Worm (Caenorhabditis elegans) whole organism, L1 larva: ENCODE measurements around the gene C27F2.7.

Experiments
- C04F5.9 ChIP-seq: sonication (generic microtip); optimal IDR thresholded peaks from 2 replicates; lab custom pipeline; 2016; ENCODE audit warnings: missing genetic modification characterization, missing compliant biosample characterization
- C34B4.2 ChIP-seq: sonication (generic microtip); optimal IDR thresholded peaks from 2 replicates; lab custom pipeline; 2017; ENCODE audit warnings: mild to moderate bottlenecking, missing genetic modification characterization, missing compliant biosample characterization
- Y116A8C.19 ChIP-seq: sonication (generic microtip); optimal IDR thresholded peaks from 2 replicates; lab custom pipeline; 2016; ENCODE audit warnings: missing compliant biosample characterization, missing genetic modification characterization, borderline replicate concordance
- aly-2 ChIP-seq: fragments of 150-350 bp; optimal IDR thresholded peaks from 2 replicates; lab custom pipeline; 2014; ENCODE audit warnings: missing biosample characterization, missing genetic modification characterization
- ama-1 ChIP-seq: fragments of 150-350 bp; optimal IDR thresholded peaks from 2 replicates; lab custom pipeline; 2014
- blmp-1 ChIP-seq: fragments of 150-350 bp; optimal IDR thresholded peaks from 2 replicates; lab custom pipeline; 2014; ENCODE audit warnings: missing biosample characterization, missing genetic modification characterization
- ceh-8 ChIP-seq: fragments of 200-800 bp; sonication (Bioruptor generic); optimal IDR thresholded peaks from 2 replicates; lab custom pipeline; 2018; ENCODE audit warnings: mild to moderate bottlenecking, missing genetic modification characterization, moderate library complexity, missing compliant biosample characterization
- dsc-1 ChIP-seq: sonication (generic microtip); optimal IDR thresholded peaks from 2 replicates; lab custom pipeline; 2016; ENCODE audit warnings: mild to moderate bottlenecking, missing genetic modification characterization, missing compliant biosample characterization
- efl-1 ChIP-seq, 4 experiments: fragments of 150-350 bp; optimal IDR thresholded peaks in 3 of 4; peaks in 1 of 4; 1 replicate in 1 of 4; 2 replicates in 3 of 4; lab custom pipeline; 2014; ENCODE audit warnings: missing biosample characterization in 2 of 4, missing genetic modification characterization in 2 of 4, missing genetic modification reagents in 2 of 4
- efl-3 ChIP-seq: fragments of 200-800 bp; sonication (Bioruptor generic); optimal IDR thresholded peaks from 2 replicates; lab custom pipeline; 2018; ENCODE audit warnings: mild to moderate bottlenecking, missing genetic modification characterization, missing compliant biosample characterization
- egl-27 ChIP-seq, 2 experiments: fragments of 150-350 bp in 1 of 2; sonication (generic microtip); optimal IDR thresholded peaks; 3 replicates each; lab custom pipeline; 2017 to 2018; ENCODE audit warnings: missing biosample characterization in 2 of 2, missing genetic modification characterization in 2 of 2, missing genetic modification reagents in 2 of 2
- elt-2 ChIP-seq: sonication (generic microtip); optimal IDR thresholded peaks from 2 replicates; lab custom pipeline; 2016; ENCODE audit warnings: missing genetic modification characterization, mild to moderate bottlenecking, inconsistent platforms, missing compliant biosample characterization, missing genetic modification reagents
- elt-3 ChIP-seq, 6 experiments: fragments of 150-350 bp in 1 of 6; sonication (generic microtip); optimal IDR thresholded peaks; 2 replicates each; lab custom pipeline; 2017 to 2018; ENCODE audit warnings: missing biosample characterization in 6 of 6, missing genetic modification characterization in 6 of 6, inconsistent platforms in 1 of 6
- ets-5 ChIP-seq: fragments of 200-800 bp; sonication (Bioruptor generic); IDR thresholded peaks from 2 replicates; pipeline ENCODE4 v1.3.6; 2022; ENCODE audit warnings: missing genetic modification characterization, missing compliant biosample characterization
- fkh-10 ChIP-seq: sonication (generic microtip); optimal IDR thresholded peaks from 2 replicates; lab custom pipeline; 2017; ENCODE audit warnings: missing biosample characterization, missing genetic modification reagents, missing genetic modification characterization
- fkh-4 ChIP-seq: sonication (generic microtip); optimal IDR thresholded peaks from 2 replicates; lab custom pipeline; 2016; ENCODE audit warnings: missing compliant biosample characterization, missing genetic modification characterization, borderline replicate concordance
- fkh-8 ChIP-seq: sonication (generic microtip); optimal IDR thresholded peaks from 2 replicates; lab custom pipeline; 2016; ENCODE audit warnings: mild to moderate bottlenecking, missing genetic modification characterization, missing compliant biosample characterization
- fos-1 ChIP-seq: fragments of 150-350 bp; optimal IDR thresholded peaks from 2 replicates; lab custom pipeline; 2014; ENCODE audit warnings: missing biosample characterization, missing genetic modification characterization
- hlh-17 ChIP-seq: fragments of 200-800 bp; sonication (Bioruptor generic); optimal IDR thresholded peaks from 2 replicates; lab custom pipeline; 2018; ENCODE audit warnings: missing genetic modification characterization, mild to moderate bottlenecking, missing compliant biosample characterization, moderate library complexity, borderline replicate concordance
- hpl-2 ChIP-seq: fragments of 150-350 bp; optimal IDR thresholded peaks from 2 replicates; lab custom pipeline; 2014; ENCODE audit warnings: missing biosample characterization, missing genetic modification reagents, missing genetic modification characterization
- irx-1 ChIP-seq: sonication (generic microtip); optimal IDR thresholded peaks from 2 replicates; lab custom pipeline; 2016; ENCODE audit warnings: missing genetic modification characterization, missing compliant biosample characterization
- lin-14 ChIP-seq: fragments of 200-800 bp; sonication (Bioruptor generic); optimal IDR thresholded peaks from 2 replicates; lab custom pipeline; 2018; ENCODE audit warnings: mild to moderate bottlenecking, missing genetic modification characterization, moderate library complexity, missing compliant biosample characterization
- lin-35 ChIP-seq, 2 experiments: fragments of 150-350 bp; optimal IDR thresholded peaks; 2 replicates each; lab custom pipeline; 2014; ENCODE audit warnings: missing biosample characterization in 2 of 2, missing genetic modification characterization in 2 of 2, missing genetic modification reagents in 2 of 2
- lin-39 ChIP-seq: fragments of 150-350 bp; optimal IDR thresholded peaks from 2 replicates; lab custom pipeline; 2014; ENCODE audit warnings: missing biosample characterization, missing genetic modification reagents, missing genetic modification characterization
- lir-3 ChIP-seq: sonication (generic microtip); optimal IDR thresholded peaks from 2 replicates; lab custom pipeline; 2016; ENCODE audit warnings: mild to moderate bottlenecking, missing genetic modification characterization, moderate library complexity, missing compliant biosample characterization; ENCODE audit not compliant: poor library complexity
- mab-9 ChIP-seq: fragments of 200-800 bp; sonication (Bioruptor generic); IDR thresholded peaks from 2 replicates; pipeline ENCODE4 v1.3.6; 2022; ENCODE audit warnings: missing genetic modification reagents, missing genetic modification characterization, missing compliant biosample characterization
- mef-2 ChIP-seq: fragments of 150-350 bp; optimal IDR thresholded peaks from 2 replicates; lab custom pipeline; 2014; ENCODE audit warnings: missing biosample characterization, missing genetic modification characterization
- nhr-11 ChIP-seq: fragments of 150-350 bp; optimal IDR thresholded peaks from 2 replicates; lab custom pipeline; 2014; ENCODE audit warnings: missing biosample characterization, missing genetic modification characterization
- nhr-19 ChIP-seq: fragments of 200-800 bp; sonication (Bioruptor generic); conservative IDR thresholded peaks from 2 replicates; pipeline ENCODE4 v1.3.6; 2022; ENCODE audit warnings: missing genetic modification characterization, missing compliant biosample characterization
- nhr-237 ChIP-seq: fragments of 150-350 bp; optimal IDR thresholded peaks from 2 replicates; lab custom pipeline; 2014; ENCODE audit warnings: missing biosample characterization, missing genetic modification characterization
- nhr-28 ChIP-seq: fragments of 150-350 bp; optimal IDR thresholded peaks from 2 replicates; lab custom pipeline; 2014; ENCODE audit warnings: missing biosample characterization, missing genetic modification characterization
- nhr-76 ChIP-seq: sonication (generic microtip); optimal IDR thresholded peaks from 2 replicates; lab custom pipeline; 2017; ENCODE audit warnings: missing biosample characterization, missing genetic modification characterization
- nhr-84 ChIP-seq: sonication (generic microtip); optimal IDR thresholded peaks from 2 replicates; lab custom pipeline; 2017; ENCODE audit warnings: missing biosample characterization, missing genetic modification characterization
- nhr-90 ChIP-seq: sonication (generic microtip); optimal IDR thresholded peaks from 2 replicates; lab custom pipeline; 2016; ENCODE audit warnings: mild to moderate bottlenecking, missing genetic modification characterization, missing compliant biosample characterization; ENCODE audit not compliant: poor library complexity
- pag-3 ChIP-seq: sonication (generic microtip); optimal IDR thresholded peaks from 2 replicates; lab custom pipeline; 2017; ENCODE audit warnings: missing genetic modification characterization, mild to moderate bottlenecking, missing compliant biosample characterization, antibody characterized with exemption, borderline replicate concordance; ENCODE audit not compliant: insufficient read depth
- pax-3 ChIP-seq: fragments of 200-800 bp; sonication (Bioruptor generic); optimal IDR thresholded peaks from 2 replicates; lab custom pipeline; 2018; ENCODE audit warnings: mild to moderate bottlenecking, missing genetic modification characterization, moderate library complexity, missing compliant biosample characterization
- pqm-1 ChIP-seq: sonication (generic microtip); optimal IDR thresholded peaks from 3 replicates; lab custom pipeline; 2017; ENCODE audit warnings: missing biosample characterization, missing genetic modification characterization
- skn-1 ChIP-seq: fragments of 150-350 bp; optimal IDR thresholded peaks from 2 replicates; lab custom pipeline; 2014; ENCODE audit warnings: missing biosample characterization, missing genetic modification characterization
- snpc-4 ChIP-seq: fragments of 150-350 bp; optimal IDR thresholded peaks from 2 replicates; lab custom pipeline; 2014; ENCODE audit warnings: missing biosample characterization, missing genetic modification characterization
- snu-23 ChIP-seq: sonication (generic microtip); optimal IDR thresholded peaks from 2 replicates; lab custom pipeline; 2016; ENCODE audit warnings: missing genetic modification characterization, missing compliant biosample characterization
- sptf-1 ChIP-seq: fragments of 150-350 bp; optimal IDR thresholded peaks from 2 replicates; lab custom pipeline; 2014; ENCODE audit warnings: missing biosample characterization, missing genetic modification characterization
- swsn-7 ChIP-seq: sonication (generic microtip); optimal IDR thresholded peaks from 2 replicates; lab custom pipeline; 2016; ENCODE audit warnings: missing genetic modification characterization, missing compliant biosample characterization
- tbx-2 ChIP-seq: sonication (generic microtip); optimal IDR thresholded peaks from 2 replicates; lab custom pipeline; 2016; ENCODE audit warnings: missing genetic modification characterization, missing compliant biosample characterization
- tlp-1 ChIP-seq: fragments of 150-350 bp; optimal IDR thresholded peaks from 2 replicates; lab custom pipeline; 2014; ENCODE audit warnings: missing biosample characterization, missing genetic modification characterization
- unc-130 ChIP-seq: fragments of 150-350 bp; optimal IDR thresholded peaks from 2 replicates; lab custom pipeline; 2017; ENCODE audit warnings: missing biosample characterization, missing genetic modification characterization, inconsistent platforms
- unc-62 ChIP-seq: fragments of 150-350 bp; optimal IDR thresholded peaks from 2 replicates; lab custom pipeline; 2014; ENCODE audit warnings: missing biosample characterization, missing genetic modification reagents, missing genetic modification characterization
- unc-98 ChIP-seq: fragments of 200-800 bp; sonication (Bioruptor generic); IDR thresholded peaks from 2 replicates; pipeline ENCODE4 v1.3.6; 2022; ENCODE audit warnings: missing genetic modification characterization, missing compliant biosample characterization
- zag-1 ChIP-seq: fragments of 150-350 bp; optimal IDR thresholded peaks from 2 replicates; lab custom pipeline; 2014; ENCODE audit warnings: missing biosample characterization, missing genetic modification characterization
- zip-4 ChIP-seq: fragments of 200-800 bp; sonication (Bioruptor generic); optimal IDR thresholded peaks from 2 replicates; lab custom pipeline; 2018; ENCODE audit warnings: mild to moderate bottlenecking, missing genetic modification characterization, moderate library complexity, missing compliant biosample characterization
- ztf-4 ChIP-seq: fragments of 150-350 bp; optimal IDR thresholded peaks from 2 replicates; lab custom pipeline; 2014; ENCODE audit warnings: missing biosample characterization, missing genetic modification characterization

Gene C27F2.7

ce11 chrIII:5017550-5017949 is 33.3 kb upstream of the C27F2.7 start, which contains the start of gene larp-1:
larp-1 (minus strand) TSS chrIII:5017650.
- no peak for TF ChIP-seq zag-1 (tag; lab: Kevin White, UChicago)
- TF ChIP-seq irx-1 (tag; lab: Kevin White, UChicago): no peak
- TF ChIP-seq unc-62 (GFP tag; lab: Kevin White, UChicago): no peak
- no peak for TF ChIP-seq egl-27 (tag; optimal IDR thresholded peaks at IDR 0.05; lab: Kevin White, UChicago)
- no peak for TF ChIP-seq nhr-76
- TF ChIP-seq, all 84 proteins: peak for 0

ce11 chrIII:5013915-5014346 is 29.6 kb upstream of the C27F2.7 start:
- TF ChIP-seq hpl-2: no peak
- TF ChIP-seq unc-62 (GFP tag; lab: Kevin White, UChicago): no peak
- TF ChIP-seq nhr-28: no peak
- TF ChIP-seq pag-3 (tag; lab: Kevin White, UChicago): no peak
- no peak for TF ChIP-seq ets-5 (GFP tag; lab: Robert Waterston, UW)
- peak; percentile 90 for TF ChIP-seq fkh-8
- no peak for TF ChIP-seq nhr-76
- peak; percentile 44 for TF ChIP-seq elt-2
- peak; percentile 81 to 82 for TF ChIP-seq efl-1 (optimal IDR thresholded peaks at IDR 0.05; lab: Kevin White, UChicago)
- peak; percentile 54 to 95 for TF ChIP-seq efl-1 (GFP tag; optimal IDR thresholded peaks at IDR 0.05 in 1 of 2; lab: Kevin White, UChicago)
- TF ChIP-seq snpc-4 (tag; lab: Kevin White, UChicago): peak; percentile 75
- peak in 3 of 6 experiments; percentile 41 to 64 (median 54) for TF ChIP-seq elt-3 (tag; optimal IDR thresholded peaks at IDR 0.05; lab: Kevin White, UChicago)
- TF ChIP-seq unc-98 (GFP tag; lab: Robert Waterston, UW): no peak
- TF ChIP-seq mab-9 (GFP tag; lab: Robert Waterston, UW): no peak; the same call in 1 of the 2 replicates
- no peak for TF ChIP-seq pqm-1
- peak; percentile 75 for TF ChIP-seq nhr-90 (tag; lab: Kevin White, UChicago)
- TF ChIP-seq fkh-4: peak; percentile 20
- TF ChIP-seq tlp-1 (tag; lab: Kevin White, UChicago): no peak
- TF ChIP-seq zip-4 (GFP tag; lab: Kevin White, UChicago): no peak
- TF ChIP-seq fos-1 (tag; lab: Kevin White, UChicago): peak; percentile 88
- no peak for TF ChIP-seq pax-3 (tag; lab: Kevin White, UChicago)
- peak; percentile 48 for TF ChIP-seq unc-130 (tag; lab: Kevin White, UChicago)
- no peak for TF ChIP-seq nhr-84 (tag; lab: Kevin White, UChicago)
- peak; percentile 57 for TF ChIP-seq ceh-8 (GFP tag; lab: Kevin White, UChicago)
- TF ChIP-seq snu-23 (GFP tag; lab: Kevin White, UChicago): peak; percentile 96
- TF ChIP-seq nhr-237: peak; percentile 74
- no peak for TF ChIP-seq sptf-1 (tag; lab: Kevin White, UChicago)
- TF ChIP-seq mef-2 (tag; lab: Kevin White, UChicago): peak; percentile 73
- peak; percentile 73 for TF ChIP-seq ztf-4 (tag; lab: Kevin White, UChicago)
- peak; percentile 24 for TF ChIP-seq C04F5.9 (tag; lab: Kevin White, UChicago)
- TF ChIP-seq ama-1: peak; percentile 15
- peak; percentile 73 for TF ChIP-seq dsc-1 (tag; lab: Kevin White, UChicago)
- no peak for TF ChIP-seq Y116A8C.19 (tag; lab: Kevin White, UChicago)
- TF ChIP-seq fkh-10: peak; percentile 92
- TF ChIP-seq zag-1 (tag; lab: Kevin White, UChicago): peak; percentile 77
- TF ChIP-seq lin-35 (GFP tag; optimal IDR thresholded peaks at IDR 0.05; lab: Kevin White, UChicago): peak; percentile 71 to 83
- peak; percentile 96 for TF ChIP-seq tbx-2 (tag; lab: Kevin White, UChicago)
- TF ChIP-seq lin-39 (tag; lab: Kevin White, UChicago): peak; percentile 53
- TF ChIP-seq blmp-1 (tag; lab: Kevin White, UChicago): peak; percentile 88
- TF ChIP-seq hlh-17: no peak
- TF ChIP-seq nhr-19 (GFP tag; lab: Robert Waterston, UW): peak; percentile 84
- TF ChIP-seq swsn-7 (tag; lab: Kevin White, UChicago): peak; percentile 89
- peak; percentile 98 for TF ChIP-seq lin-14 (GFP tag; lab: Kevin White, UChicago)
- peak; percentile 86 for TF ChIP-seq aly-2 (tag; lab: Kevin White, UChicago)
- no peak for TF ChIP-seq efl-3 (GFP tag; lab: Kevin White, UChicago)
- TF ChIP-seq skn-1 (tag; lab: Kevin White, UChicago): peak; percentile 86
- no peak for TF ChIP-seq C34B4.2 (tag; lab: Kevin White, UChicago)
- TF ChIP-seq nhr-11 (tag; lab: Kevin White, UChicago): peak; percentile 37
- TF ChIP-seq lir-3 (tag; lab: Kevin White, UChicago): peak; percentile 71
